Worm (Caenorhabditis elegans): ENCODE data around the gene str-33.

str-33 gene

DNA sequence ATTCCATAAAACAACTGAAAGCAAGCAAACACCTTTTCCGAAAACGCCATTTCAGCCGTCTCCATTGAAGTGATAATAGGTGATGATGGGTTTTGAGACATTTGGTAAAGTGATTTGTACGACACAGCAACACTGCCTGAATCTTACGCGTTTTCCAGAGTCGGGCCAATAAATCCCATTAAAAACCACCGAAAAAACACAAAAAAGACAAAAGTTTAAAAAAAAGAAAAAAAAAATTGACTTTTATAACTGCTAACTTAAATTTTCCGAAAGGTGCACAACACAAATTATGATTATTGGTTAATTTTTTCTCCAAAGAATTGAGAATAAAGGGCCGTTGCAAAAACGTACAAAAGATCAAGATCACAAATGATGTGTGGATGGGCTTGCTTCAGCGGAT lies 6.0 kb downstream of the str-33 start, which contains the start of gene srg-57:
Gene srg-57, minus strand, starts transcription at position 101 of the 400 bp plus-strand sequence.
- TF ChIP-seq lin-26 (GFP tag; IDR thresholded peaks at IDR 0.05) (no peak), let-607 (tag; optimal IDR thresholded peaks at IDR 0.05) (no peak), pha-4 (tag; optimal IDR thresholded peaks at IDR 0.05) (no peak)

DNA sequence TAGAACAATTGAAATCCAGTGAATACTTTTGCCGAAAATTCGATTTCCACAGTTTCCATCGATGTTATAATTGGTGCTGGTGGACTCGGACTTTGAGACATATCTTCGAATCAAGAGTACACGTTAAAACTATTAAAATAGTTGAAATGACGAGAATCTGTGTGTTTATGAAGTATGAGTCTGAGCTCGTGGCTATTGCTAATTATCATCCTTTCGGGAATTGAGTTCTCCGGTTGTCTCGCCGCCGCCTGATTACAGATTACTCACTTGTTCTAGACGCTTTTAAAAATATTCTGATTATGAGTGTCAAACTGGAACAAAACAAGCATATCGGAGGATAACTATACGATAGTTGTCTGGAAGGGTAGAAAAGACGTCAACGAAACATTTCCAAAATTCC lies 9.8 kb downstream of the str-33 start, which contains the start of gene srg-56:
Gene srg-56, minus strand, starts transcription at position 101 of the 400 bp plus-strand sequence.
- TF ChIP-seq ceh-100 (GFP tag; IDR thresholded peaks at IDR 0.05): no peak
- TF ChIP-seq nfyb-1 (GFP tag; IDR thresholded peaks at IDR 0.05): no peak
- TF ChIP-seq F10E7.11 (tag; optimal IDR thresholded peaks at IDR 0.05): no peak
- TF ChIP-seq mes-4 (tag; optimal IDR thresholded peaks at IDR 0.05): no peak
- TF ChIP-seq tbp1 (GFP tag; optimal IDR thresholded peaks at IDR 0.05): no peak

DNA sequence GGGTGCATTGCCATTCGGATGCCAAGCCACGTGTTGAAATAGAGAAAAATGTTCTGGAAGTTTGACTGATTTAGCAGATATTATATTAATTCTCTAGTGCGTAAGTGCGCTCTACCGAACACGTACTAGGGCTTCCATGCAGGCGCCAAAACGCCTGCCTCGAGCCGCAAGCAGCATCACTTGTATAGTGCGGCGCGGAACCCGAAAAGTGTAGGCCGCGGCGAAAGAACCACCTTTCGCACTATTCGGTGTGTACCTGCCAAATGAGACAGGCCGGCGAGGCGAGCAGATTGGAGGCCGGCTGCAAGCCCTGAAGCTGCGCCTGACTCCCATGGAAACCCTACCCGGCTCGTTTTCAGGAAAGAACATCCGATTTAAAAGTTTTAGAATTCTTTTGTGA lies 11.3 kb downstream of the str-33 start:
- TF ChIP-seq madf-8 (GFP tag; conservative IDR thresholded peaks at IDR 0.05) (no peak), lir-1 (GFP tag; conservative IDR thresholded peaks at IDR 0.05) (no peak), lin-26 (GFP tag; IDR thresholded peaks at IDR 0.05) (peak; percentile 56; the same call in 1 of the 2 replicates), ztf-25 (GFP tag; IDR thresholded peaks at IDR 0.05) (no peak), hrde-1 (tag; optimal IDR thresholded peaks at IDR 0.05; ENCODE audit: borderline replicate concordance) (no peak), repo-1 (tag; optimal IDR thresholded peaks at IDR 0.05) (no peak), sea-2 (GFP tag; IDR thresholded peaks at IDR 0.05) (no peak), snpc-1.1 (tag; optimal IDR thresholded peaks at IDR 0.05; ENCODE audit: insufficient read depth) (peak; percentile 82), mcd-1 (GFP tag; IDR thresholded peaks at IDR 0.05) (no peak), B0336.3 (GFP tag; IDR thresholded peaks at IDR 0.05) (no peak), die-1 (tag; optimal IDR thresholded peaks at IDR 0.05) (no peak), Y53G8AR.9 (GFP tag; conservative IDR thresholded peaks at IDR 0.05) (no peak), lin-35 (GFP tag; optimal IDR thresholded peaks at IDR 0.05) (no peak), ztf-26 (tag; optimal IDR thresholded peaks at IDR 0.05) (no peak), madf-3 (GFP tag; IDR thresholded peaks at IDR 0.05) (no peak), hlh-12 (tag; optimal IDR thresholded peaks at IDR 0.05) (no peak), snpc-1.3 (tag; optimal IDR thresholded peaks at IDR 0.05; ENCODE audit: insufficient read depth) (no peak), F57C9.4 (tag; optimal IDR thresholded peaks at IDR 0.05) (no peak), K11D2.4 (GFP tag; IDR thresholded peaks at IDR 0.05) (no peak), snpc-4 (GFP tag; optimal IDR thresholded peaks at IDR 0.05) (peak; percentile 80), snpc-4 (tag; optimal IDR thresholded peaks at IDR 0.05) (peak in 3 of 4 experiments; percentile 83 to 93 (median 92)), lsl-1 (GFP tag; optimal IDR thresholded peaks at IDR 0.05) (peak; percentile 6), bed-1 (GFP tag; IDR thresholded peaks at IDR 0.05) (no peak), pha-4 (tag; optimal IDR thresholded peaks at IDR 0.05) (no peak), egrh-3 (GFP tag; IDR thresholded peaks at IDR 0.05) (peak; percentile 37; the same call in 1 of the 2 replicates), mel-28 (tag; optimal IDR thresholded peaks at IDR 0.05; ENCODE audit: borderline replicate concordance) (no peak), madf-10 (tag; optimal IDR thresholded peaks at IDR 0.05) (no peak), snpc-3.4 (tag; optimal IDR thresholded peaks at IDR 0.05) (peak; percentile 24), chd-7 (tag; optimal IDR thresholded peaks at IDR 0.05) (no peak), B0261.1 (tag; optimal IDR thresholded peaks at IDR 0.05) (no peak), rpc-1 (optimal IDR thresholded peaks at IDR 0.05) (no peak), rpc-1 (tag; optimal IDR thresholded peaks at IDR 0.05) (no peak), B0035.1 (tag; optimal IDR thresholded peaks at IDR 0.05) (no peak), mxl-1 (tag; optimal IDR thresholded peaks at IDR 0.05) (no peak), gei-17 (GFP tag; optimal IDR thresholded peaks at IDR 0.05) (no peak), attf-5 (GFP tag; optimal IDR thresholded peaks at IDR 0.05) (no peak), hlh-26 (GFP tag; conservative IDR thresholded peaks at IDR 0.05) (no peak), C17E4.6 (GFP tag; IDR thresholded peaks at IDR 0.05) (no peak), ztf-6 (GFP tag; IDR thresholded peaks at IDR 0.05) (no peak)
